Worm (Caenorhabditis elegans): ENCODE measurements around the gene sra-11.

DNA sequence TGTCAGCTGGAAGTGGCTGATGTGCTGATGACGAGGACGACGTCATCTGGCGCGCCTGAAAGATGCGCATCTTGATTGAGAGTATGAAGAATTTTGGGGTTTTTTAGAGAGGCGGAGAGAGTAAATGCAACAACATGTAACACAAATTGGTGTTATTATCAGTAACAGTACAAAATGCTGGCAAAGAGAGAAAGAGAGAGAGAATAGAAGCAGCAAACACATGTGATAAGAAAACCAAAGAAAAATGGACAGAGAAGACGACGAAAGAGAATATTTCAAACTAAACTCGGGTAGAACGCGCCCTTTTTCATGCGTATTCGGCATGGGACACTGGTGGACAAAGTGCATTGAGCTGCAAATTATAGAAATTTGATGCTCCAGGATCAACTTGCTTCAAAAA, 49.3 kb downstream of the sra-11 start, which contains the start of gene M106.3:
- TF ChIP-seq med-1 (GFP tag; optimal IDR thresholded peaks at IDR 0.05; ENCODE audit: insufficient read depth) (no peak), flt-1 (GFP tag; IDR thresholded peaks at IDR 0.05) (no peak), klf-2 (GFP tag; conservative IDR thresholded peaks at IDR 0.05) (no peak), ztf-23 (GFP tag; IDR thresholded peaks at IDR 0.05) (no peak), tab-1 (GFP tag; IDR thresholded peaks at IDR 0.05) (no peak), cog-1 (tag; optimal IDR thresholded peaks at IDR 0.05) (no peak), ztf-29 (GFP tag; IDR thresholded peaks at IDR 0.05) (no peak), T22C8.4 (GFP tag; IDR thresholded peaks at IDR 0.05) (no peak)
